Worm (Caenorhabditis elegans): ENCODE results near the gene msp-19.
"Not testable (repeated sequence)": the region's sequence is repeated elsewhere in the genome, so short reads cannot be mapped to it uniquely, and the experiment has no call there.

Gene msp-19

ce11 chrIV:5260289-5260688 is at the start of gene msp-19:
TSS of gene msp-19 (plus strand) at chrIV:5260589.
- TF ChIP-seq ceh-31, hlh-8, tbx-7 (tag; optimal IDR thresholded peaks at IDR 0.05): not testable (repeated sequence)

- no peak for TF ChIP-seq ceh-9 (tag; optimal IDR thresholded peaks at IDR 0.05)
- no peak for TF ChIP-seq ceh-34 (tag; optimal IDR thresholded peaks at IDR 0.05)
- no peak for TF ChIP-seq ceh-48 (tag; optimal IDR thresholded peaks at IDR 0.05)
- no peak for TF ChIP-seq ceh-6 (GFP tag; optimal IDR thresholded peaks at IDR 0.05)
- no peak for TF ChIP-seq ttx-3 (tag; optimal IDR thresholded peaks at IDR 0.05)
- TF ChIP-seq elt-4 (tag; optimal IDR thresholded peaks at IDR 0.05): no peak
- no peak for TF ChIP-seq mec-3 (tag; optimal IDR thresholded peaks at IDR 0.05; ENCODE audit: borderline replicate concordance)
- TF ChIP-seq ceh-18 (tag; optimal IDR thresholded peaks at IDR 0.05): no peak
- no peak for TF ChIP-seq unc-55 (GFP tag; optimal IDR thresholded peaks at IDR 0.05)
- TF ChIP-seq ceh-14 (tag; optimal IDR thresholded peaks at IDR 0.05): no peak
- no peak for TF ChIP-seq ztf-16 (tag; optimal IDR thresholded peaks at IDR 0.05)
- no peak for TF ChIP-seq eyg-1 (tag; optimal IDR thresholded peaks at IDR 0.05)
- no peak for TF ChIP-seq fkh-6 (tag; optimal IDR thresholded peaks at IDR 0.05)
- no peak for TF ChIP-seq ceh-31 (tag; optimal IDR thresholded peaks at IDR 0.05)
These were observed 49.8 kb upstream of the msp-19 start for ce11 chrIV:5210606-5211005.

- TF ChIP-seq nhr-11 (tag; optimal IDR thresholded peaks at IDR 0.05) (no peak), mec-3 (tag; optimal IDR thresholded peaks at IDR 0.05; ENCODE audit: borderline replicate concordance) (no peak), elt-2 (tag; optimal IDR thresholded peaks at IDR 0.05) (no peak), gmeb-2 (tag; optimal IDR thresholded peaks at IDR 0.05) (no peak), ceh-48 (tag; optimal IDR thresholded peaks at IDR 0.05) (no peak), nhr-232 (tag; optimal IDR thresholded peaks at IDR 0.05) (no peak), ceh-18 (tag; optimal IDR thresholded peaks at IDR 0.05) (no peak), unc-55 (GFP tag; optimal IDR thresholded peaks at IDR 0.05) (no peak), unc-86 (tag; optimal IDR thresholded peaks at IDR 0.05) (no peak), hlh-13 (GFP tag; optimal IDR thresholded peaks at IDR 0.05) (no peak), T23F11.4 (GFP tag; optimal IDR thresholded peaks at IDR 0.05) (no peak), pha-4 (tag; optimal IDR thresholded peaks at IDR 0.05) (no peak), zip-5 (tag; optimal IDR thresholded peaks at IDR 0.05) (no peak), sox-2 (GFP tag; IDR thresholded peaks at IDR 0.05) (no peak), ref-2 (tag; optimal IDR thresholded peaks at IDR 0.05) (no peak), ceh-31 (tag; optimal IDR thresholded peaks at IDR 0.05) (no peak), ets-4 (tag; optimal IDR thresholded peaks at IDR 0.05) (no peak), ceh-14 (tag; optimal IDR thresholded peaks at IDR 0.05) (no peak)
These were observed 45.3 kb upstream of the msp-19 start, which contains the start of gene Y59E9AL.4 for ce11 chrIV:5215092-5215491. TSS of gene Y59E9AL.4 (minus strand) at chrIV:5215192.

- TF ChIP-seq pax-1 (tag; optimal IDR thresholded peaks at IDR 0.05) (no peak), unc-86 (tag; optimal IDR thresholded peaks at IDR 0.05) (no peak), hlh-6 (tag; optimal IDR thresholded peaks at IDR 0.05) (no peak), nfya-1 (tag; optimal IDR thresholded peaks at IDR 0.05) (no peak), ceh-22 (tag; optimal IDR thresholded peaks at IDR 0.05) (no peak), C38D4.7 (GFP tag; optimal IDR thresholded peaks at IDR 0.05) (no peak), ahr-1 (tag; optimal IDR thresholded peaks at IDR 0.05) (no peak), ceh-24 (tag; optimal IDR thresholded peaks at IDR 0.05) (no peak), ttx-3 (tag; optimal IDR thresholded peaks at IDR 0.05) (no peak), elt-4 (tag; optimal IDR thresholded peaks at IDR 0.05) (no peak), ceh-31 (tag; optimal IDR thresholded peaks at IDR 0.05) (no peak), pat-9 (tag; optimal IDR thresholded peaks at IDR 0.05) (no peak), ref-2 (tag; optimal IDR thresholded peaks at IDR 0.05) (no peak), odd-2 (tag; optimal IDR thresholded peaks at IDR 0.05) (no peak), pha-4 (tag; optimal IDR thresholded peaks at IDR 0.05) (no peak), ceh-9 (tag; optimal IDR thresholded peaks at IDR 0.05) (no peak), sox-4 (tag; optimal IDR thresholded peaks at IDR 0.05) (no peak), dmd-4 (tag; optimal IDR thresholded peaks at IDR 0.05; ENCODE audit: borderline replicate concordance) (no peak), ceh-6 (GFP tag; optimal IDR thresholded peaks at IDR 0.05) (no peak)
These were observed 44.0 kb upstream of the msp-19 start for ce11 chrIV:5216349-5216748.
